Fruit fly (Drosophila melanogaster): Measurements from ENCODE around the gene Mrm2.

DNA sequence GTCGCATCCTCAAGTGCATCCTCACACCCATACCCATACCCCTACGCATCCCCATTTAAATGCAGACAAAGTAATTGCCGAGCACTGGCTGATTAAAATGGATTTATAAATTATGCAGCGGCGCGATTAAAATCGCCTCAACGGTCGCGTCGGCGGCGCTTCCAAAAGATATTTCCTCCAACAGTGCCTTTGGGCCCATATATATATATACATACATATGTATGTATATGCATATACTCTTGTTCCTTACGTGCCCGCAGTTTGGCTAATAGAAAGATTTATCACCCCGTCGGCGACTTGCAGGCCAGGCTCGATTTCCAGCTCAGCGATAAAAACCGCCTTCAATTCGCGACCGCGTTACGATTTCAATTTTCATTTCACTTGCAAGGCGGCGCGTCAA lies 44.7 kb upstream of the Mrm2 start:
- no peak for TF ChIP-seq Ets96B (tag; optimal IDR thresholded peaks at IDR 0.05)
- no peak for TF ChIP-seq lz (GFP tag; optimal IDR thresholded peaks at IDR 0.05)
- TF ChIP-seq CG6808 (GFP tag; optimal IDR thresholded peaks at IDR 0.05): no peak

Data from whole organism, prepupa.